Worm (Caenorhabditis elegans): ENCODE results near the gene sqst-2.

- TF ChIP-seq tbx-2 (tag; optimal IDR thresholded peaks at IDR 0.05) (no peak), unc-62 (GFP tag; optimal IDR thresholded peaks at IDR 0.05) (no peak), nhr-28 (tag; optimal IDR thresholded peaks at IDR 0.05) (no peak), fos-1 (tag; optimal IDR thresholded peaks at IDR 0.05) (no peak), ceh-16 (tag; optimal IDR thresholded peaks at IDR 0.05) (no peak), snpc-4 (tag; optimal IDR thresholded peaks at IDR 0.05) (no peak), nhr-25 (tag; optimal IDR thresholded peaks at IDR 0.05) (no peak), mml-1 (tag; optimal IDR thresholded peaks at IDR 0.05) (no peak), nhr-67 (tag; optimal IDR thresholded peaks at IDR 0.05) (no peak), nhr-237 (tag; optimal IDR thresholded peaks at IDR 0.05) (no peak)
Observed at ce11 chrIV:7313397-7313910, 15.3 kb downstream of the sqst-2 start, which contains the start of gene rps-8.
